Worm (Caenorhabditis elegans) whole organism, L1 larva: ENCODE measurements around the gene tra-3.

ENCODE experiments used
- ceh-8 ChIP-seq: fragments of 200-800 bp; sonication (Bioruptor generic); optimal IDR thresholded peaks from 2 replicates; lab custom pipeline; 2018; ENCODE audit warnings: mild to moderate bottlenecking, missing genetic modification characterization, moderate library complexity, missing compliant biosample characterization
- egl-27 ChIP-seq, 2 experiments: fragments of 150-350 bp in 1 of 2; sonication (generic microtip); optimal IDR thresholded peaks; 3 replicates each; lab custom pipeline; 2017 to 2018; ENCODE audit warnings: missing biosample characterization in 2 of 2, missing genetic modification characterization in 2 of 2, missing genetic modification reagents in 2 of 2
- elt-3 ChIP-seq, 6 experiments: fragments of 150-350 bp in 1 of 6; sonication (generic microtip); optimal IDR thresholded peaks; 2 replicates each; lab custom pipeline; 2017 to 2018; ENCODE audit warnings: missing biosample characterization in 6 of 6, missing genetic modification characterization in 6 of 6, inconsistent platforms in 1 of 6
- fkh-8 ChIP-seq: sonication (generic microtip); optimal IDR thresholded peaks from 2 replicates; lab custom pipeline; 2016; ENCODE audit warnings: mild to moderate bottlenecking, missing genetic modification characterization, missing compliant biosample characterization
- nhr-11 ChIP-seq: fragments of 150-350 bp; optimal IDR thresholded peaks from 2 replicates; lab custom pipeline; 2014; ENCODE audit warnings: missing biosample characterization, missing genetic modification characterization

- no peak for TF ChIP-seq elt-3 (tag; optimal IDR thresholded peaks at IDR 0.05; lab: Kevin White, UChicago)
- no peak for TF ChIP-seq ceh-8 (GFP tag; lab: Kevin White, UChicago)
- TF ChIP-seq fkh-8 (tag; lab: Kevin White, UChicago) = no peak
- no peak for TF ChIP-seq nhr-11 (tag; lab: Kevin White, UChicago)
- TF ChIP-seq egl-27 (tag; optimal IDR thresholded peaks at IDR 0.05; lab: Kevin White, UChicago) = no peak
Measured at ce11 chrIV:14417128-14417527, 26.9 kb downstream of the tra-3 start, which contains the start of gene F55B11.6.
